Fruit fly (Drosophila melanogaster) whole organism, wandering third instar larva: ENCODE data around the gene CG42813.

Source experiments
- Abd-B ChIP-seq: fragments of >200 bp; optimal IDR thresholded peaks from 2 replicates; lab custom pipeline; 2017; ENCODE audit warnings: missing biosample characterization, missing genetic modification characterization
- CG32264 ChIP-seq: fragments of 200-800 bp; sonication (Bioruptor generic); optimal IDR thresholded peaks from 2 replicates; lab custom pipeline; 2016; ENCODE audit warnings: missing biosample characterization, missing genetic modification characterization
- HLH106 ChIP-seq: fragments of 200-800 bp; optimal IDR thresholded peaks from 3 replicates; lab custom pipeline; 2019; ENCODE audit warnings: missing biosample characterization, mild to moderate bottlenecking, missing genetic modification characterization, moderate library complexity
- N ChIP-seq: fragments of >200 bp; optimal IDR thresholded peaks from 2 replicates; lab custom pipeline; 2018; ENCODE audit warnings: missing biosample characterization, missing external identifiers, missing genetic modification characterization
- Rel ChIP-seq, 2 experiments: fragments of 200-800 bp; sonication (Bioruptor generic) in 1 of 2; optimal IDR thresholded peaks; 2 replicates in 1 of 2; 3 replicates in 1 of 2; lab custom pipeline; 2016 to 2019; ENCODE audit warnings: mild to moderate bottlenecking in 2 of 2, missing biosample characterization in 2 of 2, missing genetic modification characterization in 2 of 2, moderate library complexity in 1 of 2
- Sp1 ChIP-seq: fragments of 200-800 bp; sonication (Bioruptor generic); optimal IDR thresholded peaks from 3 replicates; lab custom pipeline; 2019; ENCODE audit warnings: missing biosample characterization, mild to moderate bottlenecking, missing genetic modification characterization, moderate library complexity
- br ChIP-seq: fragments of 200-800 bp; sonication (Bioruptor generic); optimal IDR thresholded peaks from 2 replicates; lab custom pipeline; 2016; ENCODE audit warnings: missing biosample characterization, missing genetic modification characterization
- brk ChIP-seq: fragments of 200-800 bp; sonication (Bioruptor generic); optimal IDR thresholded peaks from 2 replicates; lab custom pipeline; 2016; ENCODE audit warnings: missing biosample characterization, mild to moderate bottlenecking, missing genetic modification characterization
- dmrt93B ChIP-seq: fragments of 200-800 bp; sonication (Bioruptor generic); optimal IDR thresholded peaks from 2 replicates; lab custom pipeline; 2018; ENCODE audit warnings: missing biosample characterization, mild to moderate bottlenecking, missing genetic modification characterization
- fru ChIP-seq: fragments of 200-800 bp; sonication (Bioruptor generic); optimal IDR thresholded peaks from 3 replicates; lab custom pipeline; 2016; ENCODE audit warnings: missing biosample characterization, mild to moderate bottlenecking, missing genetic modification characterization
- h ChIP-seq: fragments of 200-800 bp; sonication (Bioruptor generic); optimal IDR thresholded peaks from 3 replicates; lab custom pipeline; 2016; ENCODE audit warnings: missing biosample characterization, mild to moderate bottlenecking, missing genetic modification characterization
- pan ChIP-seq: fragments of >200 bp; optimal IDR thresholded peaks from 2 replicates; lab custom pipeline; 2017
- psq ChIP-seq: fragments of 200-800 bp; sonication (Bioruptor generic); optimal IDR thresholded peaks from 3 replicates; lab custom pipeline; 2017; ENCODE audit warnings: missing biosample characterization, mild to moderate bottlenecking, missing genetic modification characterization, moderate library complexity
- usp ChIP-seq: fragments of >200 bp; optimal IDR thresholded peaks from 2 replicates; lab custom pipeline; 2017; ENCODE audit warnings: missing biosample characterization, missing genetic modification characterization

dm6 chr3R:27194106-27194505 is 34.3 kb downstream of the CG42813 start, which contains the start of gene Ser:
- TF ChIP-seq br (GFP tag; lab: Kevin White, UChicago) = peak; percentile 4
- no peak for TF ChIP-seq pan
- TF ChIP-seq CG32264 (GFP tag; lab: Kevin White, UChicago) = no peak
- TF ChIP-seq fru (GFP tag; lab: Kevin White, UChicago) = peak; percentile 34
- no peak for TF ChIP-seq Sp1
- no peak for TF ChIP-seq dmrt93B
- no peak for TF ChIP-seq Abd-B (GFP tag; lab: Kevin White, UChicago)
- TF ChIP-seq psq (GFP tag; lab: Kevin White, UChicago) = peak; percentile 5
- TF ChIP-seq usp = no peak
- no peak for TF ChIP-seq N (GFP tag; lab: Kevin White, UChicago)
- TF ChIP-seq brk = no peak
- no peak for TF ChIP-seq Rel (GFP tag; optimal IDR thresholded peaks at IDR 0.05; lab: Kevin White, UChicago)
- TF ChIP-seq Rel (tag; optimal IDR thresholded peaks at IDR 0.05; lab: Kevin White, UChicago) = no peak
- TF ChIP-seq h (GFP tag; lab: Kevin White, UChicago) = peak; percentile 4
- TF ChIP-seq HLH106 (tag; lab: Kevin White, UChicago) = no peak
